Worm (Caenorhabditis elegans): ENCODE data around the gene irld-18.

DNA sequence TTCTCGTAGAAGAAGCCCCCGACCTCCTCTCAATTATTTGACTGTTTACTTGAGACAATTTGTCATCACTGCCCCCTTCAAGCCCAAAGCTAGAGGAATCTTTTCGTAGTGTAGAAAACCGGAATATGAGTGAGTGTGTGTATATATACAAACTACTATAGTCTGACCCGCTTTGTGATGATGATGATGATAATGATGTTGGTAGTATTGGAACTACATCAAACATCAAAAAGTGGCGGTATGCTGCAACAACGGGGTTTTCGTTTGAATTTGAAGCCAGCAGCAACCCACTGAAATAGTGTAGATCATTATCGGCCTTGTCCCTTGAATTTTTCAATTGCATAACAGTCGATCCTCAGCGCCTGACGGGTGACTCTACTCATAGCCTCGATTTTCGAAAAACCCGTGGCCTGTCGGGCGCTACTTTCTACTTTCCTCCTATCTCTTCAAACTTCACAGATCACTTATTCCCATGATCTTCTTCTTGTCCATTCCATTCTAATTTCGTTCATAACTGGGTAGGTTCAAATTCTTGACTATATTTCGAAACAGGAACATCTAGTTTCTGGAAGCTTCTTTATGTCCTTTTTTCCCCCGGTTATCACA, 31.2 kb upstream of the irld-18 start:
- no peak for TF ChIP-seq snpc-4 (tag; optimal IDR thresholded peaks at IDR 0.05)
- TF ChIP-seq nhr-12 (tag; optimal IDR thresholded peaks at IDR 0.05) = no peak
- TF ChIP-seq sptf-1 (tag; optimal IDR thresholded peaks at IDR 0.05) = no peak
- TF ChIP-seq unc-62 (GFP tag; optimal IDR thresholded peaks at IDR 0.05) = no peak
- TF ChIP-seq mep-1 (tag; optimal IDR thresholded peaks at IDR 0.05) = no peak
